Worm (Caenorhabditis elegans): ENCODE results near the gene ymel-1.

DNA sequence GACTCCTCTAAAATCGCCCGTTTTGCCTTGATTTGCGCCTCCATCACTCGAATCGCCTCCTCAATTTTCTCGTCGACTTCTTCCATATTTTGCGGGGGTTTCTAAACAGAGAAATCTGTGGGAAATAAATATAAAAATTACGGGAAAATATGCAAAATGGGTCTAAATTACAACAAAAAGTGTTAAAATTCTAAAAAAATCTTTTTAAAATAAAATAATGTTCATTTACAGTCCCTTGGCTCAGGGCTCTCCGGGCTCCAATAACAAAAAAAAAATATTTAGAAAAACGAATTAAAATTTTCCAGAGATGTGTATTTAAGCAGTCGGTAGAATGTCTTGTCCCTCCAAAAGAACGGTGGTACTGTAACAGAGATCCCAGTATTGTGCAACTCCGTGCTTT is 8.0 kb downstream of the ymel-1 start, which contains the start of gene M03C11.6:
- TF ChIP-seq dao-5 (tag; optimal IDR thresholded peaks at IDR 0.05) (no peak), him-1 (tag; optimal IDR thresholded peaks at IDR 0.05) (no peak), W03F9.2 (tag; optimal IDR thresholded peaks at IDR 0.05) (no peak)
